Fruit fly (Drosophila melanogaster) whole organism, embryonic: Measurements from ENCODE around the gene CG13796.

ENCODE experiments used
- Ada2b ChIP-seq: fragments of 200-800 bp; sonication (Bioruptor generic); IDR thresholded peaks from 2 replicates; pipeline ENCODE4 v1.3.6; 2022; ENCODE audit warnings: missing biosample characterization, missing genetic modification characterization
- Awh ChIP-seq: fragments of 200-800 bp; sonication (Bioruptor generic); IDR thresholded peaks from 2 replicates; pipeline ENCODE4, ENCODE4 v1.3.6; 2022; ENCODE audit warnings: missing biosample characterization, missing genetic modification characterization
- C15 ChIP-seq: fragments of 200-800 bp; sonication (Bioruptor generic); IDR thresholded peaks from 3 replicates; pipeline ENCODE4 v1.3.6; 2022; ENCODE audit warnings: missing biosample characterization, missing genetic modification characterization
- CG10321 ChIP-seq: fragments of 200-800 bp; sonication (Bioruptor generic); IDR thresholded peaks from 2 replicates; pipeline ENCODE4 v1.3.6; 2022; ENCODE audit warnings: missing biosample characterization, missing genetic modification characterization
- CG10366 ChIP-seq: fragments of 200-800 bp; sonication (Bioruptor generic); IDR thresholded peaks from 2 replicates; pipeline ENCODE4 v1.3.6; 2022; ENCODE audit warnings: missing biosample characterization, missing genetic modification characterization
- CG11247 ChIP-seq: fragments of 200-800 bp; sonication (Bioruptor generic); IDR thresholded peaks from 2 replicates; pipeline ENCODE4 v1.3.6; 2022; ENCODE audit warnings: missing biosample characterization, missing genetic modification characterization
- CG11560 ChIP-seq: fragments of 200-800 bp; sonication (Bioruptor generic); IDR thresholded peaks from 3 replicates; pipeline ENCODE4 v1.3.6; 2022; ENCODE audit warnings: missing biosample characterization, missing genetic modification characterization
- CG12155 ChIP-seq: fragments of 200-800 bp; sonication (Bioruptor generic); optimal IDR thresholded peaks from 3 replicates; lab custom pipeline; 2016; ENCODE audit warnings: missing biosample characterization, missing genetic modification characterization
- CG12299 ChIP-seq: fragments of 200-800 bp; sonication (Bioruptor generic); optimal IDR thresholded peaks from 2 replicates; lab custom pipeline; 2018; ENCODE audit warnings: missing biosample characterization, mild to moderate bottlenecking, missing genetic modification characterization
- CG14014 ChIP-seq: fragments of 200-800 bp; sonication (Bioruptor generic); IDR thresholded peaks from 2 replicates; pipeline ENCODE4 v1.3.6; 2022; ENCODE audit warnings: missing biosample characterization, missing genetic modification characterization
- CG14050 ChIP-seq: fragments of 200-800 bp; sonication (Bioruptor generic); IDR thresholded peaks from 3 replicates; pipeline ENCODE4 v1.3.6; 2022; ENCODE audit warnings: missing biosample characterization, missing genetic modification characterization
- CG14860 ChIP-seq: fragments of 200-800 bp; sonication (Bioruptor generic); IDR thresholded peaks from 3 replicates; pipeline ENCODE4 v1.3.6; 2022; ENCODE audit warnings: missing biosample characterization, missing genetic modification characterization; ENCODE audit not compliant: partially characterized antibody
- CG15696 ChIP-seq: fragments of 200-800 bp; sonication (Bioruptor generic); optimal IDR thresholded peaks from 2 replicates; lab custom pipeline; 2019; ENCODE audit warnings: missing biosample characterization, mild to moderate bottlenecking, missing genetic modification characterization, moderate library complexity
- CG16779 ChIP-seq: fragments of 200-800 bp; sonication (Bioruptor generic); IDR thresholded peaks from 2 replicates; pipeline ENCODE4 v1.3.6; 2022; ENCODE audit warnings: missing biosample characterization, missing genetic modification characterization
- CG32532 ChIP-seq: fragments of 200-800 bp; sonication (Bioruptor generic); IDR thresholded peaks from 2 replicates; pipeline ENCODE4 v1.3.6; 2022; ENCODE audit warnings: missing biosample characterization, missing genetic modification characterization
- CG34376 ChIP-seq: fragments of 200-800 bp; sonication (Bioruptor generic); optimal IDR thresholded peaks from 2 replicates; lab custom pipeline; 2018; ENCODE audit warnings: missing biosample characterization, mild to moderate bottlenecking, missing genetic modification characterization
- CG6791 ChIP-seq: fragments of 200-800 bp; sonication (Bioruptor generic); IDR thresholded peaks from 3 replicates; pipeline ENCODE4 v1.3.6; 2022; ENCODE audit warnings: missing biosample characterization, missing genetic modification characterization; ENCODE audit not compliant: partially characterized antibody
- CG9609 ChIP-seq: fragments of 200-800 bp; sonication (Bioruptor generic); optimal IDR thresholded peaks from 3 replicates; lab custom pipeline; 2016; ENCODE audit warnings: missing biosample characterization, missing genetic modification characterization
- Dfd ChIP-seq, 2 experiments: fragments of >200 bp; optimal IDR thresholded peaks; 2 replicates each; lab custom pipeline; 2017; ENCODE audit warnings: missing biosample characterization in 2 of 2, missing genetic modification characterization in 2 of 2
- E2f1 ChIP-seq: fragments of 200-800 bp; sonication (Bioruptor generic); IDR thresholded peaks from 2 replicates; pipeline ENCODE4 v1.3.6; 2022; ENCODE audit warnings: missing biosample characterization, missing genetic modification characterization
- Ets65A ChIP-seq: fragments of 200-800 bp; sonication (Bioruptor generic); peaks from one replicate; lab custom pipeline; 2016; ENCODE audit warnings: missing biosample characterization, missing genetic modification characterization
- HHEX ChIP-seq: fragments of 200-800 bp; sonication (Bioruptor generic); optimal IDR thresholded peaks from 3 replicates; lab custom pipeline; 2017; ENCODE audit warnings: missing biosample characterization, mild to moderate bottlenecking, missing genetic modification characterization, missing genetic modification reagents
- Mes4 ChIP-seq: fragments of 200-800 bp; sonication (Bioruptor generic); optimal IDR thresholded peaks from 2 replicates; lab custom pipeline; 2016; ENCODE audit warnings: missing biosample characterization, missing genetic modification characterization
- NFAT ChIP-seq: fragments of 200-800 bp; sonication (Bioruptor generic); IDR thresholded peaks from 2 replicates; pipeline ENCODE4 v1.3.6; 2022; ENCODE audit warnings: missing biosample characterization, missing genetic modification characterization
- Poxn ChIP-seq: fragments of 200-800 bp; sonication (Bioruptor generic); IDR thresholded peaks from 2 replicates; pipeline ENCODE4 v1.3.6; 2022; ENCODE audit warnings: missing biosample characterization, missing genetic modification characterization
- Rfx ChIP-seq: fragments of 200-800 bp; sonication (Bioruptor generic); IDR thresholded peaks from 2 replicates; pipeline ENCODE4 v1.3.6; 2022; ENCODE audit warnings: missing biosample characterization, missing genetic modification characterization
- Sox102F ChIP-seq: fragments of 200-800 bp; sonication (Bioruptor generic); optimal IDR thresholded peaks from 2 replicates; lab custom pipeline; 2018; ENCODE audit warnings: missing biosample characterization, mild to moderate bottlenecking, missing genetic modification characterization, moderate library complexity
- Xbp1 ChIP-seq: fragments of 200-800 bp; sonication (Bioruptor generic); optimal IDR thresholded peaks from 3 replicates; lab custom pipeline; 2016; ENCODE audit warnings: missing biosample characterization, mild to moderate bottlenecking, missing genetic modification characterization
- amos ChIP-seq: fragments of 200-800 bp; sonication (Bioruptor generic); IDR thresholded peaks from 2 replicates; pipeline ENCODE4 v1.3.6; 2022; ENCODE audit warnings: missing biosample characterization, missing genetic modification characterization; ENCODE audit not compliant: partially characterized antibody
- bigmax ChIP-seq: fragments of 200-800 bp; sonication (Bioruptor generic); optimal IDR thresholded peaks from 2 replicates; lab custom pipeline; 2018; ENCODE audit warnings: missing biosample characterization, mild to moderate bottlenecking, missing genetic modification characterization
- cg ChIP-seq: fragments of 200-800 bp; sonication (Bioruptor generic); optimal IDR thresholded peaks from 3 replicates; lab custom pipeline; 2019; ENCODE audit warnings: missing biosample characterization, mild to moderate bottlenecking, missing genetic modification characterization, moderate library complexity
- ci ChIP-seq: fragments of 200-800 bp; sonication (Bioruptor generic); IDR thresholded peaks from 3 replicates; pipeline ENCODE4 v1.3.6; 2022; ENCODE audit warnings: missing biosample characterization, missing genetic modification characterization
- dpn ChIP-seq, 2 experiments: fragments of 200-800 bp; sonication (Bioruptor generic); optimal IDR thresholded peaks; 3 replicates each; lab custom pipeline; 2016; ENCODE audit warnings: missing biosample characterization in 2 of 2, missing genetic modification characterization in 2 of 2
- dysf ChIP-seq: fragments of 200-800 bp; sonication (Bioruptor generic); IDR thresholded peaks from 3 replicates; pipeline ENCODE4 v1.3.6; 2022; ENCODE audit warnings: missing biosample characterization, missing genetic modification characterization
- esg ChIP-seq: fragments of 200-800 bp; sonication (Bioruptor generic); conservative IDR thresholded peaks from 2 replicates; pipeline ENCODE4 v1.3.6; 2022; ENCODE audit warnings: missing biosample characterization, missing genetic modification characterization
- eve ChIP-seq, 2 experiments: fragments of >200 bp; optimal IDR thresholded peaks; 2 replicates each; lab custom pipeline; 2017; ENCODE audit warnings: missing biosample characterization in 2 of 2, missing genetic modification characterization in 2 of 2
- eyg ChIP-seq: fragments of 200-800 bp; sonication (Bioruptor generic); optimal IDR thresholded peaks from 3 replicates; lab custom pipeline; 2016; ENCODE audit warnings: missing biosample characterization, missing genetic modification characterization
- gsb ChIP-seq: fragments of 200-800 bp; sonication (Bioruptor generic); IDR thresholded peaks from 2 replicates; pipeline ENCODE4 v1.3.6; 2022; ENCODE audit warnings: missing biosample characterization, missing genetic modification characterization
- lbe ChIP-seq: fragments of 200-800 bp; sonication (Bioruptor generic); optimal IDR thresholded peaks from 2 replicates; lab custom pipeline; 2016; ENCODE audit warnings: missing biosample characterization, mild to moderate bottlenecking, missing genetic modification characterization
- lmd ChIP-seq: fragments of 200-800 bp; sonication (Bioruptor generic); IDR thresholded peaks from 2 replicates; pipeline ENCODE4 v1.3.6; 2022; ENCODE audit warnings: missing biosample characterization, missing genetic modification characterization
- lola ChIP-seq, 3 experiments: fragments of >200 bp in 2 of 3; fragments of 200-800 bp in 1 of 3; sonication (Bioruptor generic) in 1 of 3; optimal IDR thresholded peaks; 2 replicates each; lab custom pipeline; 2017 to 2019; ENCODE audit warnings: missing biosample characterization in 3 of 3, missing genetic modification characterization in 3 of 3, mild to moderate bottlenecking in 1 of 3, moderate library complexity in 1 of 3
- nerfin-2 ChIP-seq: fragments of 200-800 bp; sonication (Bioruptor generic); IDR thresholded peaks from 2 replicates; pipeline ENCODE4 v1.3.6; 2022; ENCODE audit warnings: missing biosample characterization, missing genetic modification characterization; ENCODE audit not compliant: partially characterized antibody
- seq ChIP-seq: fragments of 200-800 bp; sonication (Bioruptor generic); IDR thresholded peaks from 2 replicates; pipeline ENCODE4 v1.3.6; 2022; ENCODE audit warnings: missing biosample characterization, missing genetic modification characterization
- slbo ChIP-seq: fragments of 200-800 bp; sonication (Bioruptor generic); IDR thresholded peaks from 2 replicates; pipeline ENCODE4 v1.3.6; 2022; ENCODE audit warnings: missing biosample characterization, missing genetic modification characterization
- slou ChIP-seq: fragments of 200-800 bp; sonication (Bioruptor generic); optimal IDR thresholded peaks from 3 replicates; lab custom pipeline; 2016; ENCODE audit warnings: missing biosample characterization, missing genetic modification characterization
- so ChIP-seq: fragments of 200-800 bp; sonication (Bioruptor generic); IDR thresholded peaks from 3 replicates; pipeline ENCODE4 v1.3.6; 2022; ENCODE audit warnings: missing biosample characterization, missing genetic modification characterization
- stc ChIP-seq: fragments of 200-800 bp; sonication (Bioruptor generic); IDR thresholded peaks from 2 replicates; pipeline ENCODE4 v1.3.6; 2022; ENCODE audit warnings: missing biosample characterization, missing genetic modification characterization
- tup ChIP-seq: fragments of 200-800 bp; sonication (Bioruptor generic); optimal IDR thresholded peaks from 2 replicates; lab custom pipeline; 2016; ENCODE audit warnings: missing biosample characterization, mild to moderate bottlenecking, missing genetic modification characterization, moderate library complexity
- vfl ChIP-seq: fragments of 200-800 bp; sonication (Bioruptor generic); optimal IDR thresholded peaks from 2 replicates; lab custom pipeline; 2016; ENCODE audit warnings: missing biosample characterization, missing genetic modification characterization
- zen ChIP-seq: fragments of 200-800 bp; sonication (Bioruptor generic); optimal IDR thresholded peaks from 3 replicates; lab custom pipeline; 2018; ENCODE audit warnings: missing biosample characterization, mild to moderate bottlenecking, missing genetic modification characterization, moderate library complexity

The CG13796 gene

DNA sequence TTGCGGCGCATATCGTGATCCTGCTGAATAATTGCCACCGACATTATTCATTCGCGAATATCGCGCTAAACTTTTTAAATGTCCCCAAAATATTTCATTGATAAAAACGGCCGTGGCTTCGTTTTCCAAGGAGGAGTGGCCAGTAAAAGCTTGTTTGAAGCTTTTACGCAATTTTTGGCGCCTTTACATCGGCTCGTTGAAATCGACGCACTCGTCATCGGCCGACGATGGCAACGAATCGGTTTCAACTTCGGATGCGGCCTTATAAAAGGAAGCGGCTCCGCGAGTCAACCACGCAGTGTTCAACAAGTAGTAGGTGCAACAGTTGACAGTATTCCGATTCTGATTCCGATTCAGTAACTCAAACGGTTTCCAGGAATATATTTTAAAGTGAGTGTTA is 34.9 kb upstream of the CG13796 start, which contains the start of gene CG7191 (continued):
- TF ChIP-seq CG15696 (tag; lab: Kevin White, UChicago): no peak
- peak; percentile 23 for TF ChIP-seq Ets65A (GFP tag; lab: Kevin White, UChicago)
- TF ChIP-seq ci (GFP tag; lab: Robert Waterston, UW): no peak
- TF ChIP-seq cg (GFP tag; lab: Kevin White, UChicago): no peak

DNA sequence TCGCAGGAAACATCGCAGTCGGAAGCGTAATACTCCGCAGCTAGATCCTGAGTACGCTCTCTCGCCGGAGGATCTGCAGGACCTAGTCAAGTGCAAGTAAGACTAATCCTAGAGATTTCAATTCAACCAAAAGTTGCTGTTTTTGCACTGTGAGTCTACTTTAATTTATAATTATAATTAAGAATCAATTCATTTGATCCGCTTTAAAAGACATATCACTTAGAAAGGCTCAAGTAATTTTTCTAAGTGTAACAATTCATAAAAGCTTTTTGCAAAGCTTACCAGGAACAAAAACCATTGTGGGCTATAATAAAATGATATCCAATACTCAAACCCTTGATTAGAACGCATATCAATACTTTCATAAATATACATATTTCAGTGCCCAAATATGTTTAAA is 24.4 kb upstream of the CG13796 start:
- TF ChIP-seq CG10366: 0 out of 2 replicates have a peak, but pooled peaks have one; percentile 12
- 0 out of 2 replicates have a peak, but pooled peaks have one; percentile 16 for TF ChIP-seq seq
- no peak for TF ChIP-seq Poxn (GFP tag; lab: Robert Waterston, UW)
- no peak for TF ChIP-seq CG12299 (tag; lab: Kevin White, UChicago)
- 0 out of 2 replicates have a peak, but pooled peaks have one; percentile 11 for TF ChIP-seq stc (GFP tag; lab: Robert Waterston, UW)
- TF ChIP-seq vfl (GFP tag; lab: Kevin White, UChicago): no peak
- no peak for TF ChIP-seq NFAT
- TF ChIP-seq zen (tag; lab: Kevin White, UChicago): no peak
- TF ChIP-seq amos (GFP tag; lab: Robert Waterston, UW): no peak
- peak; percentile 56; the same call in 1 of the 2 replicates for TF ChIP-seq CG32532
- no peak for TF ChIP-seq CG10321 (GFP tag; lab: Robert Waterston, UW)
- TF ChIP-seq lola (GFP tag; optimal IDR thresholded peaks at IDR 0.05; lab: Kevin White, UChicago): no peak
- TF ChIP-seq CG6791 (GFP tag; lab: Robert Waterston, UW): no peak
- TF ChIP-seq so (GFP tag; lab: Robert Waterston, UW): no peak
- peak; percentile 50; the same call in 1 of the 3 replicates for TF ChIP-seq dysf
- no peak for TF ChIP-seq gsb (GFP tag; lab: Robert Waterston, UW)
- TF ChIP-seq CG11560 (tag; lab: Robert Waterston, UW): no peak
- 0 out of 2 replicates have a peak, but pooled peaks have one; percentile 17 for TF ChIP-seq CG11247 (GFP tag; lab: Robert Waterston, UW)
- no peak for TF ChIP-seq eyg (GFP tag; lab: Kevin White, UChicago)
- TF ChIP-seq CG14014: peak; percentile 37; the same call in 1 of the 2 replicates
- no peak for TF ChIP-seq eve (GFP tag; optimal IDR thresholded peaks at IDR 0.05; lab: Kevin White, UChicago)
- no peak for TF ChIP-seq esg (GFP tag; lab: Robert Waterston, UW)
- TF ChIP-seq tup: no peak
- TF ChIP-seq Awh (GFP tag; lab: Robert Waterston, UW): 0 out of 2 replicates have a peak, but pooled peaks have one; percentile 10
- TF ChIP-seq CG16779 (GFP tag; lab: Robert Waterston, UW): no peak
- no peak for TF ChIP-seq Dfd (GFP tag; optimal IDR thresholded peaks at IDR 0.05; lab: Kevin White, UChicago)
- no peak for TF ChIP-seq CG9609 (GFP tag; lab: Kevin White, UChicago)
- 0 out of 2 replicates have a peak, but pooled peaks have one; percentile 14 for TF ChIP-seq Rfx (GFP tag; lab: Robert Waterston, UW)
- TF ChIP-seq C15 (GFP tag; lab: Robert Waterston, UW): no peak
- TF ChIP-seq slbo (GFP tag; lab: Robert Waterston, UW): peak; percentile 56; the same call in 1 of the 2 replicates
- TF ChIP-seq bigmax (GFP tag; lab: Kevin White, UChicago): no peak
- no peak for TF ChIP-seq dpn (GFP tag; optimal IDR thresholded peaks at IDR 0.05; lab: Kevin White, UChicago)
- no peak for TF ChIP-seq slou (GFP tag; lab: Kevin White, UChicago)
- peak; percentile 8 for TF ChIP-seq Xbp1 (GFP tag; lab: Kevin White, UChicago)
- TF ChIP-seq lmd (GFP tag; lab: Robert Waterston, UW): peak; percentile 22; the same call in 1 of the 2 replicates
- TF ChIP-seq lbe (GFP tag; lab: Kevin White, UChicago): no peak
- peak; percentile 40; the same call in 1 of the 2 replicates for TF ChIP-seq Ada2b
- peak; percentile 22; the same call in 1 of the 2 replicates for TF ChIP-seq E2f1 (GFP tag; lab: Robert Waterston, UW)
- peak; percentile 9; the same call in 1 of the 3 replicates for TF ChIP-seq CG14050 (GFP tag; lab: Robert Waterston, UW)
- no peak for TF ChIP-seq CG14860 (GFP tag; lab: Robert Waterston, UW)
- no peak for TF ChIP-seq HHEX (GFP tag; lab: Kevin White, UChicago)
- TF ChIP-seq Sox102F (GFP tag; lab: Kevin White, UChicago): peak; percentile 4
- TF ChIP-seq Mes4 (GFP tag; lab: Kevin White, UChicago): no peak
- no peak for TF ChIP-seq nerfin-2
- TF ChIP-seq CG12155 (GFP tag; lab: Kevin White, UChicago): no peak
- TF ChIP-seq CG34376 (GFP tag; lab: Kevin White, UChicago): no peak
